Worm (Caenorhabditis elegans) whole organism, L4 larva: Measurements from ENCODE around the gene Y82E9BR.3.

Source experiments
- F26F4.8 ChIP-seq: fragments of 200-800 bp; sonication (Bioruptor generic); conservative IDR thresholded peaks from 2 replicates; pipeline ENCODE4 v1.3.6; 2022; ENCODE audit warnings: missing genetic modification characterization, missing compliant biosample characterization
- F37D6.2 ChIP-seq: sonication (generic microtip); optimal IDR thresholded peaks from 2 replicates; lab custom pipeline; 2016; ENCODE audit warnings: mild to moderate bottlenecking, missing genetic modification characterization, missing compliant biosample characterization
- F44E2.7 ChIP-seq: fragments of 200-800 bp; sonication (Bioruptor generic); IDR thresholded peaks from 2 replicates; pipeline ENCODE4 v2.1.2; 2022; ENCODE audit warnings: missing genetic modification characterization, missing compliant biosample characterization
- F49E8.2 ChIP-seq: sonication (generic microtip); optimal IDR thresholded peaks from 2 replicates; lab custom pipeline; 2016; ENCODE audit warnings: missing compliant biosample characterization, mild to moderate bottlenecking, missing genetic modification characterization, borderline replicate concordance
- R02D3.7 ChIP-seq: fragments of 150-350 bp; sonication (generic microtip); optimal IDR thresholded peaks from 3 replicates; lab custom pipeline; 2014; ENCODE audit warnings: missing biosample characterization, missing genetic modification characterization
- T26A8.4 ChIP-seq: fragments of 200-800 bp; sonication (Bioruptor generic); IDR thresholded peaks from 2 replicates; pipeline ENCODE4 v1.3.6; 2022; ENCODE audit warnings: missing genetic modification characterization, missing compliant biosample characterization
- Y5F2A.4 ChIP-seq: fragments of 200-800 bp; sonication (Bioruptor generic); optimal IDR thresholded peaks from 2 replicates; lab custom pipeline; 2018; ENCODE audit warnings: mild to moderate bottlenecking, missing genetic modification characterization, missing compliant biosample characterization
- ZK337.2 ChIP-seq: fragments of 200-800 bp; sonication (Bioruptor generic); IDR thresholded peaks from 2 replicates; pipeline ENCODE4 v1.3.6; 2022; ENCODE audit warnings: missing genetic modification reagents, missing genetic modification characterization, missing compliant biosample characterization
- aly-2 ChIP-seq: sonication (generic microtip); optimal IDR thresholded peaks from 2 replicates; lab custom pipeline; 2018; ENCODE audit warnings: missing biosample characterization, missing genetic modification characterization
- ama-1 ChIP-seq: fragments of 150-350 bp; optimal IDR thresholded peaks from 2 replicates; lab custom pipeline; 2014; ENCODE audit warnings: inconsistent platforms, mixed read lengths
- attf-4 ChIP-seq: sonication (generic microtip); optimal IDR thresholded peaks from 3 replicates; lab custom pipeline; 2017; ENCODE audit warnings: missing biosample characterization, missing genetic modification characterization
- ceh-20 ChIP-seq: fragments of 200-800 bp; sonication (Bioruptor generic); IDR thresholded peaks from 2 replicates; pipeline ENCODE4 v1.3.6; 2022; ENCODE audit warnings: missing genetic modification reagents, missing genetic modification characterization, missing compliant biosample characterization
- ceh-32 ChIP-seq: sonication (generic microtip); optimal IDR thresholded peaks from 2 replicates; lab custom pipeline; 2016; ENCODE audit warnings: mild to moderate bottlenecking, missing genetic modification characterization, missing compliant biosample characterization; ENCODE audit not compliant: poor library complexity
- ceh-44 ChIP-seq: fragments of 200-800 bp; sonication (Bioruptor generic); IDR thresholded peaks from 2 replicates; pipeline ENCODE4 v1.3.6; 2022; ENCODE audit warnings: missing genetic modification reagents, missing genetic modification characterization, missing compliant biosample characterization
- ctbp-1 ChIP-seq: fragments of 200-800 bp; sonication (Bioruptor generic); IDR thresholded peaks from 2 replicates; pipeline ENCODE4 v1.3.6; 2022; ENCODE audit warnings: missing genetic modification reagents, missing genetic modification characterization, missing compliant biosample characterization
- daf-8 ChIP-seq: fragments of 200-800 bp; sonication (Bioruptor generic); IDR thresholded peaks from 2 replicates; pipeline ENCODE4 v1.3.6; 2022; ENCODE audit warnings: missing genetic modification characterization, missing compliant biosample characterization
- dmd-9 ChIP-seq: fragments of 200-800 bp; sonication (Bioruptor generic); IDR thresholded peaks from 2 replicates; pipeline ENCODE4 v1.3.6; 2022; ENCODE audit warnings: missing genetic modification reagents, missing genetic modification characterization, missing compliant biosample characterization
- dve-1 ChIP-seq: sonication (generic microtip); optimal IDR thresholded peaks from 2 replicates; lab custom pipeline; 2017; ENCODE audit warnings: antibody characterized with exemption, mild to moderate bottlenecking, missing genetic modification characterization, missing compliant biosample characterization; ENCODE audit not compliant: insufficient read depth
- egl-27 ChIP-seq: sonication (generic microtip); optimal IDR thresholded peaks from 3 replicates; lab custom pipeline; 2017; ENCODE audit warnings: missing biosample characterization, missing genetic modification reagents, missing genetic modification characterization
- egl-43 ChIP-seq: fragments of 200-800 bp; sonication (Bioruptor generic); IDR thresholded peaks from 2 replicates; pipeline ENCODE4 v1.3.6; 2022; ENCODE audit warnings: missing genetic modification reagents, missing genetic modification characterization, missing compliant biosample characterization
- fkh-10 ChIP-seq: fragments of 150-350 bp; optimal IDR thresholded peaks from 2 replicates; lab custom pipeline; 2014; ENCODE audit warnings: missing biosample characterization, missing genetic modification reagents, missing genetic modification characterization
- hlh-11 ChIP-seq: fragments of 200-800 bp; sonication (Bioruptor generic); optimal IDR thresholded peaks from 2 replicates; lab custom pipeline; 2018; ENCODE audit warnings: mild to moderate bottlenecking, missing genetic modification characterization, missing compliant biosample characterization
- hlh-30 ChIP-seq: sonication (generic microtip); optimal IDR thresholded peaks from 2 replicates; lab custom pipeline; 2017; ENCODE audit warnings: antibody characterized with exemption, mild to moderate bottlenecking, missing genetic modification characterization, missing compliant biosample characterization; ENCODE audit not compliant: insufficient read depth
- jun-1 ChIP-seq: fragments of 150-350 bp; optimal IDR thresholded peaks from 2 replicates; lab custom pipeline; 2014; ENCODE audit warnings: missing biosample characterization, missing genetic modification reagents, missing genetic modification characterization
- lin-13 ChIP-seq: fragments of 150-350 bp; optimal IDR thresholded peaks from 2 replicates; lab custom pipeline; 2014; ENCODE audit warnings: missing biosample characterization, missing genetic modification reagents, missing genetic modification characterization
- lin-39 ChIP-seq: fragments of 150-350 bp; optimal IDR thresholded peaks from 2 replicates; lab custom pipeline; 2014; ENCODE audit warnings: missing biosample characterization, missing genetic modification reagents, missing genetic modification characterization
- lsy-2 ChIP-seq, 2 experiments: fragments of 150-350 bp in 1 of 2; sonication (generic microtip) in 1 of 2; optimal IDR thresholded peaks; 2 replicates each; lab custom pipeline; 2014 to 2017; ENCODE audit warnings: missing biosample characterization in 2 of 2, missing genetic modification characterization in 2 of 2
- madf-9 ChIP-seq: fragments of 200-800 bp; sonication (Bioruptor generic); conservative IDR thresholded peaks from 2 replicates; pipeline ENCODE4 v1.3.6; 2022; ENCODE audit warnings: missing genetic modification reagents, missing genetic modification characterization, missing compliant biosample characterization
- mdl-1 ChIP-seq, 2 experiments: fragments of 150-350 bp in 1 of 2; sonication (generic microtip) in 1 of 2; optimal IDR thresholded peaks; 2 replicates each; lab custom pipeline; 2014 to 2017; ENCODE audit warnings: missing biosample characterization in 2 of 2, missing genetic modification characterization in 2 of 2
- mdt-29 ChIP-seq: fragments of 200-800 bp; sonication (Bioruptor generic); IDR thresholded peaks from 2 replicates; pipeline ENCODE4 v1.3.6; 2022; ENCODE audit warnings: missing genetic modification reagents, missing genetic modification characterization, missing compliant biosample characterization
- mep-1 ChIP-seq: fragments of 150-350 bp; sonication (generic microtip); optimal IDR thresholded peaks from 3 replicates; lab custom pipeline; 2014; ENCODE audit warnings: missing biosample characterization, missing genetic modification characterization
- mes-2 ChIP-seq: sonication (generic microtip); optimal IDR thresholded peaks from 2 replicates; lab custom pipeline; 2016; ENCODE audit warnings: missing genotype, mild to moderate bottlenecking, missing genetic modification characterization, missing compliant biosample characterization; ENCODE audit not compliant: poor library complexity, severe bottlenecking
- mxl-2 ChIP-seq: fragments of 200-800 bp; sonication (Bioruptor generic); conservative IDR thresholded peaks from 2 replicates; pipeline ENCODE4 v1.3.6; 2022; ENCODE audit warnings: missing genetic modification reagents, missing genetic modification characterization, missing compliant biosample characterization
- mxl-3 ChIP-seq: fragments of 200-800 bp; sonication (Bioruptor generic); optimal IDR thresholded peaks from 2 replicates; lab custom pipeline; 2018; ENCODE audit warnings: mild to moderate bottlenecking, missing genetic modification characterization, missing compliant biosample characterization
- nhr-102 ChIP-seq: sonication (generic microtip); optimal IDR thresholded peaks from 2 replicates; lab custom pipeline; 2016; ENCODE audit warnings: mild to moderate bottlenecking, missing genetic modification characterization, moderate library complexity, missing compliant biosample characterization
- nhr-48 ChIP-seq: sonication (generic microtip); optimal IDR thresholded peaks from 2 replicates; lab custom pipeline; 2016; ENCODE audit warnings: mild to moderate bottlenecking, missing genetic modification characterization, missing compliant biosample characterization
- nhr-76 ChIP-seq: fragments of 150-350 bp; optimal IDR thresholded peaks from 2 replicates; lab custom pipeline; 2014; ENCODE audit warnings: missing biosample characterization, missing genetic modification characterization
- pha-4 ChIP-seq, 2 experiments: fragments of 150-350 bp in 1 of 2; fragments of 200-800 bp in 1 of 2; sonication (Bioruptor generic) in 1 of 2; IDR thresholded peaks in 1 of 2; optimal IDR thresholded peaks in 1 of 2; 2 replicates each; pipeline versions ENCODE4 v1.3.6 to Lab custom; 2014 to 2022; ENCODE audit warnings: missing genetic modification characterization in 2 of 2, missing genetic modification reagents in 2 of 2, missing biosample characterization in 1 of 2, missing compliant biosample characterization in 1 of 2
- php-3 ChIP-seq: fragments of 200-800 bp; sonication (Bioruptor generic); IDR thresholded peaks from 2 replicates; pipeline ENCODE4 v1.3.6; 2022; ENCODE audit warnings: missing genetic modification reagents, missing genetic modification characterization, missing compliant biosample characterization
- saeg-2 ChIP-seq: fragments of 200-800 bp; sonication (Bioruptor generic); IDR thresholded peaks from 2 replicates; pipeline ENCODE4 v1.3.6; 2022; ENCODE audit warnings: missing genetic modification reagents, missing genetic modification characterization, missing compliant biosample characterization
- skn-1 ChIP-seq: fragments of 150-350 bp; optimal IDR thresholded peaks from 2 replicates; lab custom pipeline; 2014; ENCODE audit warnings: missing biosample characterization, missing genetic modification characterization
- snpc-1.2 ChIP-seq: fragments of 200-800 bp; sonication (Bioruptor generic); IDR thresholded peaks from 2 replicates; pipeline ENCODE4 v1.3.6; 2022; ENCODE audit warnings: missing genetic modification reagents, missing genetic modification characterization, missing compliant biosample characterization
- snpc-4 ChIP-seq: fragments of 150-350 bp; optimal IDR thresholded peaks from 2 replicates; lab custom pipeline; 2014; ENCODE audit warnings: missing biosample characterization, missing genetic modification characterization
- spr-1 ChIP-seq: sonication (generic microtip); optimal IDR thresholded peaks from 2 replicates; lab custom pipeline; 2016; ENCODE audit warnings: mild to moderate bottlenecking, missing genetic modification characterization, missing compliant biosample characterization
- tra-1 ChIP-seq: fragments of 200-800 bp; sonication (Bioruptor generic); IDR thresholded peaks from 2 replicates; pipeline ENCODE4 v1.3.6; 2022; ENCODE audit warnings: missing genetic modification reagents, missing genetic modification characterization, missing compliant biosample characterization
- unc-39 ChIP-seq: sonication (generic microtip); optimal IDR thresholded peaks from 2 replicates; lab custom pipeline; 2017; ENCODE audit warnings: missing biosample characterization, missing genetic modification characterization
- unc-62 ChIP-seq, 3 experiments: fragments of 150-350 bp in 1 of 3; sonication (generic microtip); optimal IDR thresholded peaks in 2 of 3; peaks in 1 of 3; 1 replicate in 1 of 3; 2 replicates in 2 of 3; lab custom pipeline; 2014 to 2017; ENCODE audit warnings: missing biosample characterization in 3 of 3, missing genetic modification characterization in 3 of 3, missing genetic modification reagents in 3 of 3, missing genotype in 1 of 3
- zfp-2 ChIP-seq: sonication (generic microtip); optimal IDR thresholded peaks from 2 replicates; lab custom pipeline; 2016; ENCODE audit warnings: mild to moderate bottlenecking, missing genetic modification characterization, missing compliant biosample characterization
- zip-2 ChIP-seq: fragments of 150-350 bp; optimal IDR thresholded peaks from 2 replicates; lab custom pipeline; 2014; ENCODE audit warnings: missing biosample characterization, missing genetic modification characterization
- ztf-7 ChIP-seq: fragments of 150-350 bp; optimal IDR thresholded peaks from 2 replicates; lab custom pipeline; 2014; ENCODE audit warnings: missing biosample characterization, missing genetic modification characterization

Gene Y82E9BR.3

ce11 chrIII:1418709-1419108, 287 bp upstream of the Y82E9BR.3 start (continued):
- TF ChIP-seq php-3 (GFP tag; lab: Robert Waterston, UW) (peak; percentile 16; the same call in 1 of the 2 replicates), mdl-1 (tag; optimal IDR thresholded peaks at IDR 0.05; lab: Kevin White, UChicago) (peak; percentile 36 to 73), ztf-7 (tag; lab: Kevin White, UChicago) (peak; percentile 24), dve-1 (tag; lab: Kevin White, UChicago) (peak; percentile 89), egl-27 (tag; lab: Kevin White, UChicago) (no peak), F49E8.2 (peak; percentile 34), daf-8 (GFP tag; lab: Robert Waterston, UW) (no peak), attf-4 (no peak), unc-39 (tag; lab: Kevin White, UChicago) (no peak), mdt-29 (GFP tag; lab: Robert Waterston, UW) (peak; percentile 61), F37D6.2 (tag; lab: Kevin White, UChicago) (peak; percentile 71), mep-1 (tag; lab: Kevin White, UChicago) (peak; percentile 91), fkh-10 (GFP tag; lab: Kevin White, UChicago) (peak; percentile 34), hlh-11 (peak; percentile 86), ctbp-1 (peak; percentile 68), Y5F2A.4 (GFP tag; lab: Kevin White, UChicago) (no peak), nhr-48 (tag; lab: Kevin White, UChicago) (peak; percentile 44), madf-9 (peak; percentile 74), mes-2 (tag; lab: Kevin White, UChicago) (peak; percentile 91), unc-62 (GFP tag; optimal IDR thresholded peaks at IDR 0.05 in 1 of 2; lab: Kevin White, UChicago) (peak in 1 of 2 experiments; percentile 93), unc-62 (tag; optimal IDR thresholded peaks at IDR 0.05; lab: Kevin White, UChicago) (no peak), F26F4.8 (no peak), pha-4 (GFP tag; IDR thresholded peaks at IDR 0.05; lab: Robert Waterston, UW) (peak; percentile 82), pha-4 (tag; optimal IDR thresholded peaks at IDR 0.05; lab: Kevin White, UChicago) (no peak), zfp-2 (peak; percentile 97), lin-39 (tag; lab: Kevin White, UChicago) (no peak), aly-2 (tag; lab: Kevin White, UChicago) (no peak), ceh-44 (GFP tag; lab: Robert Waterston, UW) (peak; percentile 76), hlh-30 (tag; lab: Kevin White, UChicago) (peak; percentile 83), snpc-4 (tag; lab: Kevin White, UChicago) (peak; percentile 7), tra-1 (peak; percentile 74), ceh-32 (tag; lab: Kevin White, UChicago) (no peak), ama-1 (peak; percentile 95), ceh-20 (GFP tag; lab: Robert Waterston, UW) (peak; percentile 77), dmd-9 (0 out of 2 replicates have a peak, but pooled peaks have one; percentile 64), R02D3.7 (tag; lab: Kevin White, UChicago) (no peak), egl-43 (peak; percentile 63), lin-13 (peak; percentile 78), mxl-2 (GFP tag; lab: Robert Waterston, UW) (no peak), zip-2 (tag; lab: Kevin White, UChicago) (no peak), nhr-102 (tag; lab: Kevin White, UChicago) (peak; percentile 80), F44E2.7 (GFP tag; lab: Robert Waterston, UW) (no peak), spr-1 (peak; percentile 31), mxl-3 (GFP tag; lab: Kevin White, UChicago) (peak; percentile 82), lsy-2 (tag; optimal IDR thresholded peaks at IDR 0.05; lab: Kevin White, UChicago) (peak; percentile 96 to 99), saeg-2 (GFP tag; lab: Robert Waterston, UW) (peak; percentile 72; the same call in 1 of the 2 replicates), ZK337.2 (GFP tag; lab: Robert Waterston, UW) (no peak), nhr-76 (tag; lab: Kevin White, UChicago) (no peak), jun-1 (tag; lab: Kevin White, UChicago) (peak; percentile 54), snpc-1.2 (GFP tag; lab: Robert Waterston, UW) (peak; percentile 33; the same call in 1 of the 2 replicates), T26A8.4 (GFP tag; lab: Robert Waterston, UW) (peak; percentile 84), skn-1 (no peak)
